Fruit fly (Drosophila melanogaster) whole organism, embryonic: Measurements from ENCODE around the gene Usp30.

Experiments used
- Blimp-1 ChIP-seq: fragments of 200-800 bp; sonication (Bioruptor generic); optimal IDR thresholded peaks from 3 replicates; lab custom pipeline; 2018; ENCODE audit warnings: missing biosample characterization, missing genetic modification characterization, mild to moderate bottlenecking, moderate library complexity, missing genetic modification reagents
- C15 ChIP-seq: fragments of 200-800 bp; sonication (Bioruptor generic); IDR thresholded peaks from 3 replicates; pipeline ENCODE4 v1.3.6; 2022; ENCODE audit warnings: missing biosample characterization, missing genetic modification characterization
- CG10321 ChIP-seq: fragments of 200-800 bp; sonication (Bioruptor generic); IDR thresholded peaks from 2 replicates; pipeline ENCODE4 v1.3.6; 2022; ENCODE audit warnings: missing biosample characterization, missing genetic modification characterization
- CG11456 ChIP-seq: fragments of 200-800 bp; sonication (Bioruptor generic); IDR thresholded peaks from 3 replicates; pipeline ENCODE4 v1.3.6; 2022; ENCODE audit warnings: missing biosample characterization, missing genetic modification characterization
- CG12155 ChIP-seq: fragments of 200-800 bp; sonication (Bioruptor generic); optimal IDR thresholded peaks from 3 replicates; lab custom pipeline; 2016; ENCODE audit warnings: missing biosample characterization, missing genetic modification characterization
- CG12219 ChIP-seq: fragments of 200-800 bp; sonication (Bioruptor generic); optimal IDR thresholded peaks from 3 replicates; lab custom pipeline; 2018; ENCODE audit warnings: missing biosample characterization, mild to moderate bottlenecking, missing genetic modification characterization
- CG15601 ChIP-seq: fragments of 200-800 bp; sonication (Bioruptor generic); optimal IDR thresholded peaks from 3 replicates; lab custom pipeline; 2019; ENCODE audit warnings: missing biosample characterization, mild to moderate bottlenecking, missing genetic modification characterization, moderate library complexity
- CG17328 ChIP-seq: fragments of 200-800 bp; sonication (Bioruptor generic); IDR thresholded peaks from 2 replicates; pipeline ENCODE4 v1.3.6; 2022; ENCODE audit warnings: missing biosample characterization, missing genetic modification characterization
- CG31224 ChIP-seq: fragments of 200-800 bp; sonication (Bioruptor generic); IDR thresholded peaks from 2 replicates; pipeline ENCODE4 v1.3.6; 2022; ENCODE audit warnings: missing biosample characterization, missing genetic modification characterization
- CG31365 ChIP-seq: fragments of 200-800 bp; sonication (Bioruptor generic); optimal IDR thresholded peaks from 2 replicates; lab custom pipeline; 2018; ENCODE audit warnings: missing biosample characterization, mild to moderate bottlenecking, missing genetic modification characterization
- CG32532 ChIP-seq: fragments of 200-800 bp; sonication (Bioruptor generic); IDR thresholded peaks from 2 replicates; pipeline ENCODE4 v1.3.6; 2022; ENCODE audit warnings: missing biosample characterization, missing genetic modification characterization
- CG33557 ChIP-seq: fragments of 200-800 bp; sonication (Bioruptor generic); optimal IDR thresholded peaks from 2 replicates; lab custom pipeline; 2019; ENCODE audit warnings: missing biosample characterization, mild to moderate bottlenecking, missing genetic modification characterization, moderate library complexity
- CG3407 ChIP-seq: fragments of 200-800 bp; sonication (Bioruptor generic); optimal IDR thresholded peaks from 2 replicates; lab custom pipeline; 2018; ENCODE audit warnings: missing biosample characterization, mild to moderate bottlenecking, missing genetic modification characterization
- CG3838 ChIP-seq: fragments of 200-800 bp; sonication (Bioruptor generic); optimal IDR thresholded peaks from 3 replicates; lab custom pipeline; 2016; ENCODE audit warnings: missing biosample characterization, missing genetic modification characterization
- CG8765 ChIP-seq: fragments of 200-800 bp; sonication (Bioruptor generic); IDR thresholded peaks from 2 replicates; pipeline ENCODE4 v1.3.6; 2022; ENCODE audit warnings: missing biosample characterization, missing genetic modification characterization
- CG9727 ChIP-seq: fragments of 200-800 bp; sonication (Bioruptor generic); optimal IDR thresholded peaks from 3 replicates; lab custom pipeline; 2017; ENCODE audit warnings: missing biosample characterization, mild to moderate bottlenecking, missing genetic modification characterization
- D ChIP-seq, 2 experiments: fragments of 200-800 bp in 1 of 2; fragments of >200 bp in 1 of 2; sonication (Bioruptor generic) in 1 of 2; optimal IDR thresholded peaks; 2 replicates in 1 of 2; 3 replicates in 1 of 2; lab custom pipeline; 2017; ENCODE audit warnings: mild to moderate bottlenecking in 1 of 2, missing biosample characterization in 1 of 2, missing genetic modification characterization in 1 of 2, missing genetic modification reagents in 1 of 2
- Elba2 ChIP-seq: fragments of 200-800 bp; sonication (Bioruptor generic); optimal IDR thresholded peaks from 3 replicates; lab custom pipeline; 2016; ENCODE audit warnings: missing biosample characterization, missing genetic modification characterization
- Fer3 ChIP-seq: fragments of 200-800 bp; sonication (Bioruptor generic); optimal IDR thresholded peaks from 2 replicates; lab custom pipeline; 2018; ENCODE audit warnings: missing biosample characterization, mild to moderate bottlenecking, missing genetic modification characterization, moderate library complexity
- Gug ChIP-seq: fragments of 200-800 bp; sonication (Bioruptor generic); IDR thresholded peaks from 4 replicates; pipeline ENCODE4 v1.3.6; 2022; ENCODE audit warnings: missing biosample characterization, missing genetic modification characterization
- HLH54F ChIP-seq: fragments of 200-800 bp; sonication (Bioruptor generic); optimal IDR thresholded peaks from 3 replicates; lab custom pipeline; 2016; ENCODE audit warnings: missing biosample characterization, missing genetic modification characterization
- Lpt ChIP-seq: fragments of >200 bp; optimal IDR thresholded peaks from 2 replicates; lab custom pipeline; 2018; ENCODE audit warnings: missing biosample characterization, missing genetic modification characterization
- MTF-1 ChIP-seq: fragments of 200-800 bp; sonication (Bioruptor generic); optimal IDR thresholded peaks from 2 replicates; lab custom pipeline; 2018; ENCODE audit warnings: missing biosample characterization, mild to moderate bottlenecking, missing genetic modification characterization, borderline replicate concordance
- NFAT ChIP-seq: fragments of 200-800 bp; sonication (Bioruptor generic); IDR thresholded peaks from 2 replicates; pipeline ENCODE4 v1.3.6; 2022; ENCODE audit warnings: missing biosample characterization, missing genetic modification characterization
- Oaz ChIP-seq: fragments of 200-800 bp; sonication (Bioruptor generic); IDR thresholded peaks from 2 replicates; pipeline ENCODE4 v1.3.6; 2022; ENCODE audit warnings: missing biosample characterization, missing genetic modification characterization
- PHDP ChIP-seq: fragments of 200-800 bp; sonication (Bioruptor generic); optimal IDR thresholded peaks from 3 replicates; lab custom pipeline; 2018; ENCODE audit warnings: missing biosample characterization, mild to moderate bottlenecking, missing genetic modification characterization, moderate library complexity
- Tbp ChIP-seq: fragments of >200 bp; optimal IDR thresholded peaks from 2 replicates; lab custom pipeline; 2018; ENCODE audit warnings: missing biosample characterization, missing genetic modification characterization
- btn ChIP-seq: fragments of 200-800 bp; sonication (Bioruptor generic); optimal IDR thresholded peaks from 2 replicates; lab custom pipeline; 2016; ENCODE audit warnings: missing biosample characterization, missing genetic modification characterization
- cad ChIP-seq: fragments of >200 bp; optimal IDR thresholded peaks from 2 replicates; lab custom pipeline; 2017; ENCODE audit warnings: missing biosample characterization, missing genetic modification characterization
- chif ChIP-seq, 2 experiments: fragments of 200-800 bp; sonication (Bioruptor generic); optimal IDR thresholded peaks; 3 replicates each; lab custom pipeline; 2016; ENCODE audit warnings: missing biosample characterization in 2 of 2, missing genetic modification characterization in 2 of 2
- da ChIP-seq: fragments of 200-800 bp; sonication (Bioruptor generic); optimal IDR thresholded peaks from 2 replicates; lab custom pipeline; 2016; ENCODE audit warnings: missing biosample characterization, missing genetic modification characterization
- dmrt11E ChIP-seq: fragments of 200-800 bp; sonication (Bioruptor generic); optimal IDR thresholded peaks from 3 replicates; lab custom pipeline; 2018; ENCODE audit warnings: missing biosample characterization, mild to moderate bottlenecking, missing genetic modification characterization, moderate library complexity
- gem ChIP-seq: fragments of 200-800 bp; sonication (Bioruptor generic); optimal IDR thresholded peaks from 2 replicates; lab custom pipeline; 2019; ENCODE audit warnings: missing biosample characterization, mild to moderate bottlenecking, missing genetic modification characterization, moderate library complexity
- ind ChIP-seq: fragments of 200-800 bp; sonication (Bioruptor generic); optimal IDR thresholded peaks from 3 replicates; lab custom pipeline; 2016; ENCODE audit warnings: missing biosample characterization, missing genetic modification characterization
- inv ChIP-seq: fragments of 200-800 bp; sonication (Bioruptor generic); IDR thresholded peaks from 2 replicates; pipeline ENCODE4 v1.3.6; 2022; ENCODE audit warnings: missing biosample characterization, missing genetic modification characterization; ENCODE audit not compliant: partially characterized antibody
- jumu ChIP-seq: fragments of 200-800 bp; sonication (Bioruptor generic); optimal IDR thresholded peaks from 3 replicates; lab custom pipeline; 2016; ENCODE audit warnings: missing biosample characterization, missing genetic modification characterization
- kni ChIP-seq: fragments of 200-800 bp; sonication (Bioruptor generic); optimal IDR thresholded peaks from 3 replicates; lab custom pipeline; 2017; ENCODE audit warnings: mild to moderate bottlenecking, missing biosample characterization, missing genetic modification reagents, missing genetic modification characterization
- lilli ChIP-seq: fragments of 200-800 bp; sonication (Bioruptor generic); optimal IDR thresholded peaks from 3 replicates; lab custom pipeline; 2016; ENCODE audit warnings: missing biosample characterization, missing genetic modification characterization
- mirr ChIP-seq: fragments of 200-800 bp; sonication (Bioruptor generic); optimal IDR thresholded peaks from 3 replicates; lab custom pipeline; 2018; ENCODE audit warnings: missing biosample characterization, mild to moderate bottlenecking, missing genetic modification characterization
- org-1 ChIP-seq: fragments of 200-800 bp; sonication (Bioruptor generic); optimal IDR thresholded peaks from 2 replicates; lab custom pipeline; 2017; ENCODE audit warnings: missing biosample characterization, missing genetic modification characterization
- ro ChIP-seq: fragments of 200-800 bp; sonication (Bioruptor generic); IDR thresholded peaks from 2 replicates; pipeline ENCODE4 v1.3.6; 2022; ENCODE audit warnings: missing biosample characterization, missing genetic modification characterization
- ttk ChIP-seq: fragments of 200-800 bp; sonication (Bioruptor generic); IDR thresholded peaks from 2 replicates; pipeline ENCODE4 v2.1.2; 2022; ENCODE audit warnings: missing biosample characterization, missing genetic modification characterization
- usp ChIP-seq: fragments of >200 bp; optimal IDR thresholded peaks from 2 replicates; lab custom pipeline; 2017; ENCODE audit warnings: missing biosample characterization, missing genetic modification characterization

Usp30 gene

dm6 chrX:5918499-5919126 lies 39.0 kb upstream of the Usp30 start (continued):
- peak; percentile 97 for TF ChIP-seq CG31224 (GFP tag; lab: Robert Waterston, UW)
- TF ChIP-seq Elba2 (GFP tag; lab: Kevin White, UChicago): peak; percentile 79
- TF ChIP-seq lilli (GFP tag; lab: Kevin White, UChicago): peak; percentile 99
- peak; percentile 97 for TF ChIP-seq btn (GFP tag; lab: Kevin White, UChicago)
- peak; percentile 90 for TF ChIP-seq inv (GFP tag; lab: Robert Waterston, UW)
- TF ChIP-seq Tbp (GFP tag; lab: Kevin White, UChicago): no peak
- peak; percentile 97 for TF ChIP-seq CG3407 (GFP tag; lab: Kevin White, UChicago)
- peak; percentile 98 for TF ChIP-seq CG12155
- peak; percentile 99 for TF ChIP-seq gem (tag; lab: Kevin White, UChicago)
- TF ChIP-seq HLH54F (GFP tag; lab: Kevin White, UChicago): peak; percentile 99
- peak; percentile 95 for TF ChIP-seq CG3838
- TF ChIP-seq chif (GFP tag; optimal IDR thresholded peaks at IDR 0.05; lab: Kevin White, UChicago): peak; percentile 99
- TF ChIP-seq CG12219 (GFP tag; lab: Kevin White, UChicago): peak; percentile 98
- TF ChIP-seq CG10321 (GFP tag; lab: Robert Waterston, UW): peak; percentile 88
- TF ChIP-seq org-1 (GFP tag; lab: Kevin White, UChicago): peak; percentile 99
- TF ChIP-seq Gug (GFP tag; lab: Robert Waterston, UW): peak; percentile 99
- peak; percentile 96 for TF ChIP-seq Blimp-1 (GFP tag; lab: Kevin White, UChicago)
- peak; percentile 98 for TF ChIP-seq Oaz (GFP tag; lab: Robert Waterston, UW)
- TF ChIP-seq PHDP (tag; lab: Kevin White, UChicago): peak; percentile 98
- TF ChIP-seq CG11456: peak; percentile 100
- peak; percentile 93 for TF ChIP-seq CG31365 (tag; lab: Kevin White, UChicago)
- TF ChIP-seq jumu (GFP tag; lab: Kevin White, UChicago): peak; percentile 99
- TF ChIP-seq NFAT (GFP tag; lab: Robert Waterston, UW): peak; percentile 100
- peak; percentile 96 for TF ChIP-seq dmrt11E (tag; lab: Kevin White, UChicago)
- TF ChIP-seq CG33557 (GFP tag; lab: Kevin White, UChicago): peak; percentile 93
- peak; percentile 99 for TF ChIP-seq ttk (GFP tag; lab: Robert Waterston, UW)
- peak; percentile 96 for TF ChIP-seq CG15601 (tag; lab: Kevin White, UChicago)
- TF ChIP-seq CG9727 (GFP tag; lab: Kevin White, UChicago): peak; percentile 96
- TF ChIP-seq Fer3 (tag; lab: Kevin White, UChicago): peak; percentile 99
- no peak for TF ChIP-seq cad (GFP tag; lab: Kevin White, UChicago)
- TF ChIP-seq MTF-1 (GFP tag; lab: Kevin White, UChicago): peak; percentile 96
- peak; percentile 99 for TF ChIP-seq C15
- peak; percentile 99 for TF ChIP-seq mirr (GFP tag; lab: Kevin White, UChicago)
- no peak for TF ChIP-seq Lpt (GFP tag; lab: Kevin White, UChicago)
- peak; percentile 99 for TF ChIP-seq ro
- no peak for TF ChIP-seq D (optimal IDR thresholded peaks at IDR 0.05; lab: Kevin White, UChicago)
- peak; percentile 98 for TF ChIP-seq D (GFP tag; optimal IDR thresholded peaks at IDR 0.05; lab: Kevin White, UChicago)
- TF ChIP-seq kni (GFP tag; lab: Kevin White, UChicago): peak; percentile 78
- TF ChIP-seq da (GFP tag; lab: Kevin White, UChicago): peak; percentile 98
- TF ChIP-seq ind: peak; percentile 99
- TF ChIP-seq CG8765 (GFP tag; lab: Robert Waterston, UW): peak; percentile 98
- TF ChIP-seq CG17328 (GFP tag; lab: Robert Waterston, UW): peak; percentile 99
- no peak for TF ChIP-seq usp (GFP tag; lab: Kevin White, UChicago)
- peak; percentile 100 for TF ChIP-seq CG32532 (GFP tag; lab: Robert Waterston, UW)
